Worm (Caenorhabditis elegans): ENCODE data around the gene ost-1.

Gene ost-1

ce11 chrIV:1127852-1128251, 20.7 kb downstream of the ost-1 start:
- TF ChIP-seq blmp-1 (tag; optimal IDR thresholded peaks at IDR 0.05; ENCODE audit: insufficient read depth): no peak
- no peak for TF ChIP-seq mab-5 (tag; optimal IDR thresholded peaks at IDR 0.05)
- TF ChIP-seq Y55F3AM.14 (GFP tag; optimal IDR thresholded peaks at IDR 0.05): no peak
- TF ChIP-seq gmeb-1 (tag; optimal IDR thresholded peaks at IDR 0.05): no peak
- TF ChIP-seq zag-1 (tag; optimal IDR thresholded peaks at IDR 0.05): no peak
- TF ChIP-seq nhr-237 (tag; optimal IDR thresholded peaks at IDR 0.05): no peak
- no peak for TF ChIP-seq lin-13 (GFP tag; optimal IDR thresholded peaks at IDR 0.05)
- TF ChIP-seq nhr-11 (tag; optimal IDR thresholded peaks at IDR 0.05): no peak

ce11 chrIV:1136658-1137057, 29.5 kb downstream of the ost-1 start, which contains the start of gene C44B12.6:
TSS of gene C44B12.6 (minus strand) at chrIV:1136758.
- TF ChIP-seq peb-1 (tag; optimal IDR thresholded peaks at IDR 0.05) (no peak), sem-4 (tag; optimal IDR thresholded peaks at IDR 0.05) (no peak), egl-27 (tag; optimal IDR thresholded peaks at IDR 0.05) (no peak), ztf-11 (tag; optimal IDR thresholded peaks at IDR 0.05) (no peak), nhr-12 (tag; optimal IDR thresholded peaks at IDR 0.05) (no peak), snpc-4 (tag; optimal IDR thresholded peaks at IDR 0.05) (no peak), ceh-16 (tag; optimal IDR thresholded peaks at IDR 0.05) (no peak), fos-1 (tag; optimal IDR thresholded peaks at IDR 0.05) (no peak)

ce11 chrIV:1147594-1147993, 40.4 kb downstream of the ost-1 start:
- peak; percentile 79 for TF ChIP-seq sma-9 (GFP tag; optimal IDR thresholded peaks at IDR 0.05)
- TF ChIP-seq sma-9 (tag; optimal IDR thresholded peaks at IDR 0.05): no peak
- TF ChIP-seq C34F6.9 (tag; optimal IDR thresholded peaks at IDR 0.05): no peak
- TF ChIP-seq fos-1 (tag; optimal IDR thresholded peaks at IDR 0.05): peak; percentile 79
- TF ChIP-seq F13H6.1 (tag; optimal IDR thresholded peaks at IDR 0.05): peak; percentile 6
- peak; percentile 18 for TF ChIP-seq crh-2 (tag; optimal IDR thresholded peaks at IDR 0.05)
- TF ChIP-seq ceh-82 (tag; optimal IDR thresholded peaks at IDR 0.05): no peak

ce11 chrIV:1148425-1149151, 41.4 kb downstream of the ost-1 start:
- TF ChIP-seq unc-55 (GFP tag; optimal IDR thresholded peaks at IDR 0.05) (no peak), fos-1 (tag; optimal IDR thresholded peaks at IDR 0.05) (peak; percentile 62), sma-9 (GFP tag; optimal IDR thresholded peaks at IDR 0.05) (peak; percentile 56), sma-9 (tag; optimal IDR thresholded peaks at IDR 0.05) (no peak)

ce11 chrIV:1155206-1155605, 48.0 kb downstream of the ost-1 start:
- TF ChIP-seq lin-13 (GFP tag; optimal IDR thresholded peaks at IDR 0.05): no peak
- no peak for TF ChIP-seq sem-4 (tag; optimal IDR thresholded peaks at IDR 0.05)
- peak; percentile 38 for TF ChIP-seq nhr-25 (tag; optimal IDR thresholded peaks at IDR 0.05)
- no peak for TF ChIP-seq nhr-10 (tag; optimal IDR thresholded peaks at IDR 0.05)
- TF ChIP-seq mbf-1 (tag; optimal IDR thresholded peaks at IDR 0.05): no peak
- TF ChIP-seq R02D3.7 (tag; optimal IDR thresholded peaks at IDR 0.05): no peak
- TF ChIP-seq ceh-82 (tag; optimal IDR thresholded peaks at IDR 0.05): no peak
- TF ChIP-seq lin-39 (tag; optimal IDR thresholded peaks at IDR 0.05): no peak
- TF ChIP-seq skn-1 (tag; optimal IDR thresholded peaks at IDR 0.05): no peak

ce11 chrIV:1157928-1158327, 50.7 kb downstream of the ost-1 start, which contains the start of gene C50A2.3:
TSS of gene C50A2.3 (minus strand) at chrIV:1158028.
- no peak for TF ChIP-seq gmeb-1 (tag; optimal IDR thresholded peaks at IDR 0.05)
- TF ChIP-seq aly-2 (tag; optimal IDR thresholded peaks at IDR 0.05): no peak
- no peak for TF ChIP-seq fos-1 (tag; optimal IDR thresholded peaks at IDR 0.05)
- TF ChIP-seq snpc-4 (tag; optimal IDR thresholded peaks at IDR 0.05): no peak
- no peak for TF ChIP-seq mbf-1 (tag; optimal IDR thresholded peaks at IDR 0.05)
- TF ChIP-seq blmp-1 (tag; optimal IDR thresholded peaks at IDR 0.05; ENCODE audit: insufficient read depth): no peak
- TF ChIP-seq nhr-129 (tag; optimal IDR thresholded peaks at IDR 0.05): no peak
- TF ChIP-seq nhr-21 (tag; optimal IDR thresholded peaks at IDR 0.05): no peak
- no peak for TF ChIP-seq unc-39 (tag; optimal IDR thresholded peaks at IDR 0.05)
- no peak for TF ChIP-seq ceh-82 (tag; optimal IDR thresholded peaks at IDR 0.05)
- no peak for TF ChIP-seq ztf-1 (GFP tag; conservative IDR thresholded peaks at IDR 0.05)
- TF ChIP-seq nhr-11 (tag; optimal IDR thresholded peaks at IDR 0.05): no peak
- no peak for TF ChIP-seq C34F6.9 (tag; optimal IDR thresholded peaks at IDR 0.05)
- TF ChIP-seq nhr-25 (tag; optimal IDR thresholded peaks at IDR 0.05): no peak
